Fruit fly (Drosophila melanogaster) whole organism, embryonic: ENCODE data around the gene CG4133.

ENCODE experiments used
- Bdp1 ChIP-seq: fragments of 200-800 bp; sonication (Bioruptor generic); optimal IDR thresholded peaks from 3 replicates; lab custom pipeline; 2016; ENCODE audit warnings: missing biosample characterization, missing genetic modification characterization
- Bteb2 ChIP-seq: fragments of 200-800 bp; sonication (Bioruptor generic); optimal IDR thresholded peaks from 2 replicates; lab custom pipeline; 2016; ENCODE audit warnings: missing biosample characterization, missing genetic modification characterization
- CG10267 ChIP-seq: fragments of 200-800 bp; sonication (Bioruptor generic); optimal IDR thresholded peaks from 2 replicates; lab custom pipeline; 2018; ENCODE audit warnings: missing biosample characterization, mild to moderate bottlenecking, missing genetic modification characterization, moderate library complexity
- CG10274 ChIP-seq: fragments of 200-800 bp; sonication (Bioruptor generic); optimal IDR thresholded peaks from 3 replicates; lab custom pipeline; 2017; ENCODE audit warnings: missing biosample characterization, mild to moderate bottlenecking, missing genetic modification characterization
- CG11085 ChIP-seq: fragments of 200-800 bp; sonication (Bioruptor generic); IDR thresholded peaks from 2 replicates; pipeline ENCODE4 v1.3.6; 2022; ENCODE audit warnings: missing biosample characterization, missing genetic modification characterization
- CG11456 ChIP-seq: fragments of 200-800 bp; sonication (Bioruptor generic); IDR thresholded peaks from 3 replicates; pipeline ENCODE4 v1.3.6; 2022; ENCODE audit warnings: missing biosample characterization, missing genetic modification characterization
- CG15601 ChIP-seq: fragments of 200-800 bp; sonication (Bioruptor generic); optimal IDR thresholded peaks from 3 replicates; lab custom pipeline; 2019; ENCODE audit warnings: missing biosample characterization, mild to moderate bottlenecking, missing genetic modification characterization, moderate library complexity
- CG16815 ChIP-seq: fragments of 200-800 bp; sonication (Bioruptor generic); optimal IDR thresholded peaks from 3 replicates; lab custom pipeline; 2017; ENCODE audit warnings: missing biosample characterization, mild to moderate bottlenecking, missing genetic modification characterization
- CG18599 ChIP-seq: fragments of 200-800 bp; sonication (Bioruptor generic); optimal IDR thresholded peaks from 3 replicates; lab custom pipeline; 2017; ENCODE audit warnings: missing biosample characterization, missing genetic modification characterization, mild to moderate bottlenecking, moderate library complexity, missing genetic modification reagents
- CG18619 ChIP-seq: fragments of 200-800 bp; sonication (Bioruptor generic); optimal IDR thresholded peaks from 3 replicates; lab custom pipeline; 2017; ENCODE audit warnings: missing biosample characterization, mild to moderate bottlenecking, missing genetic modification characterization
- CG2120 ChIP-seq: fragments of 200-800 bp; sonication (Bioruptor generic); optimal IDR thresholded peaks from 3 replicates; lab custom pipeline; 2016; ENCODE audit warnings: missing biosample characterization, missing genetic modification characterization
- CG2129 ChIP-seq: fragments of 200-800 bp; sonication (Bioruptor generic); IDR thresholded peaks from 2 replicates; pipeline ENCODE4 v1.3.6; 2022; ENCODE audit warnings: missing biosample characterization, missing genetic modification characterization; ENCODE audit not compliant: partially characterized antibody
- CG3065 ChIP-seq: fragments of 200-800 bp; sonication (Bioruptor generic); optimal IDR thresholded peaks from 2 replicates; lab custom pipeline; 2016; ENCODE audit warnings: missing biosample characterization, missing genetic modification characterization
- CG33213 ChIP-seq: fragments of 200-800 bp; sonication (Bioruptor generic); optimal IDR thresholded peaks from 3 replicates; lab custom pipeline; 2016; ENCODE audit warnings: missing biosample characterization, missing genetic modification characterization
- CG5180 ChIP-seq: fragments of 200-800 bp; sonication (Bioruptor generic); optimal IDR thresholded peaks from 3 replicates; lab custom pipeline; 2017; ENCODE audit warnings: missing biosample characterization, missing genetic modification characterization, mild to moderate bottlenecking, moderate library complexity, missing genetic modification reagents
- CG5245 ChIP-seq: fragments of 200-800 bp; sonication (Bioruptor generic); optimal IDR thresholded peaks from 3 replicates; lab custom pipeline; 2016; ENCODE audit warnings: missing biosample characterization, missing genetic modification characterization
- CG7786 ChIP-seq: fragments of 200-800 bp; sonication (Bioruptor generic); optimal IDR thresholded peaks from 2 replicates; lab custom pipeline; 2016; ENCODE audit warnings: missing biosample characterization, missing genetic modification characterization
- CG7928 ChIP-seq: fragments of 200-800 bp; sonication (Bioruptor generic); optimal IDR thresholded peaks from 2 replicates; lab custom pipeline; 2017; ENCODE audit warnings: missing biosample characterization, mild to moderate bottlenecking, missing genetic modification characterization
- CG8089 ChIP-seq: fragments of 200-800 bp; sonication (Bioruptor generic); optimal IDR thresholded peaks from 3 replicates; lab custom pipeline; 2016; ENCODE audit warnings: missing biosample characterization, missing genetic modification characterization
- CG8478 ChIP-seq: fragments of >200 bp; optimal IDR thresholded peaks from 2 replicates; lab custom pipeline; 2018
- CG9797 ChIP-seq: fragments of 200-800 bp; sonication (Bioruptor generic); optimal IDR thresholded peaks from 3 replicates; lab custom pipeline; 2018; ENCODE audit warnings: missing biosample characterization, mild to moderate bottlenecking, missing genetic modification characterization
- Dp ChIP-seq: fragments of 200-800 bp; sonication (Bioruptor generic); optimal IDR thresholded peaks from 2 replicates; lab custom pipeline; 2018; ENCODE audit warnings: missing biosample characterization, mild to moderate bottlenecking, missing genetic modification characterization, moderate library complexity
- ERR ChIP-seq: fragments of 200-800 bp; sonication (Bioruptor generic); optimal IDR thresholded peaks from 2 replicates; lab custom pipeline; 2016; ENCODE audit warnings: missing biosample characterization, missing genetic modification characterization
- Hr51 ChIP-seq, 2 experiments: fragments of 200-800 bp; sonication (Bioruptor generic); optimal IDR thresholded peaks; 2 replicates in 1 of 2; 3 replicates in 1 of 2; lab custom pipeline; 2016 to 2018; ENCODE audit warnings: missing biosample characterization in 2 of 2, missing genetic modification characterization in 2 of 2, mild to moderate bottlenecking in 1 of 2, moderate library complexity in 1 of 2
- Hr78 ChIP-seq, 2 experiments: fragments of 200-800 bp in 1 of 2; fragments of >200 bp in 1 of 2; sonication (Bioruptor generic) in 1 of 2; optimal IDR thresholded peaks; 2 replicates each; lab custom pipeline; 2017 to 2019; ENCODE audit warnings: missing biosample characterization in 2 of 2, missing genetic modification characterization in 2 of 2, mild to moderate bottlenecking in 1 of 2, moderate library complexity in 1 of 2
- MBD-R2 ChIP-seq: fragments of 200-800 bp; sonication (Bioruptor generic); IDR thresholded peaks from 2 replicates; pipeline ENCODE4 v1.3.6; 2022; ENCODE audit warnings: missing biosample characterization, missing genetic modification characterization
- Max ChIP-seq: fragments of 200-800 bp; sonication (Bioruptor generic); optimal IDR thresholded peaks from 2 replicates; lab custom pipeline; 2016; ENCODE audit warnings: missing biosample characterization, mild to moderate bottlenecking, missing genetic modification characterization
- Optix ChIP-seq: fragments of 200-800 bp; sonication (Bioruptor generic); IDR thresholded peaks from 3 replicates; pipeline ENCODE4 v1.3.6; 2022; ENCODE audit warnings: missing biosample characterization, missing genetic modification characterization
- Stat92E ChIP-seq, 3 experiments: fragments of >200 bp in 2 of 3; fragments of 200-800 bp in 1 of 3; sonication (Bioruptor generic) in 1 of 3; optimal IDR thresholded peaks; 2 replicates each; lab custom pipeline; 2017 to 2019; ENCODE audit warnings: missing biosample characterization in 3 of 3, missing genetic modification characterization in 3 of 3, mild to moderate bottlenecking in 1 of 3, moderate library complexity in 1 of 3
- Tbp ChIP-seq: fragments of >200 bp; optimal IDR thresholded peaks from 2 replicates; lab custom pipeline; 2018; ENCODE audit warnings: missing biosample characterization, missing genetic modification characterization
- ab ChIP-seq: fragments of 200-800 bp; sonication (Bioruptor generic); optimal IDR thresholded peaks from 2 replicates; lab custom pipeline; 2016; ENCODE audit warnings: missing biosample characterization, missing genetic modification characterization
- bigmax ChIP-seq: fragments of 200-800 bp; sonication (Bioruptor generic); optimal IDR thresholded peaks from 2 replicates; lab custom pipeline; 2018; ENCODE audit warnings: missing biosample characterization, mild to moderate bottlenecking, missing genetic modification characterization
- danr ChIP-seq: fragments of 200-800 bp; sonication (Bioruptor generic); IDR thresholded peaks from 2 replicates; pipeline ENCODE4 v1.3.6; 2022; ENCODE audit warnings: missing biosample characterization, missing genetic modification characterization
- fru ChIP-seq: fragments of >200 bp; optimal IDR thresholded peaks from 2 replicates; lab custom pipeline; 2017
- fu2 ChIP-seq: fragments of 200-800 bp; sonication (Bioruptor generic); optimal IDR thresholded peaks from 2 replicates; lab custom pipeline; 2016; ENCODE audit warnings: missing biosample characterization, missing genetic modification characterization
- ind ChIP-seq: fragments of 200-800 bp; sonication (Bioruptor generic); optimal IDR thresholded peaks from 3 replicates; lab custom pipeline; 2016; ENCODE audit warnings: missing biosample characterization, missing genetic modification characterization
- odd ChIP-seq: fragments of 200-800 bp; sonication (Bioruptor generic); optimal IDR thresholded peaks from 2 replicates; lab custom pipeline; 2017; ENCODE audit warnings: missing biosample characterization, mild to moderate bottlenecking, missing genetic modification characterization
- p53 ChIP-seq: fragments of 200-800 bp; sonication (Bioruptor generic); optimal IDR thresholded peaks from 2 replicates; lab custom pipeline; 2016; ENCODE audit warnings: missing biosample characterization, missing genetic modification characterization
- phol ChIP-seq: fragments of 200-800 bp; sonication (Bioruptor generic); optimal IDR thresholded peaks from 3 replicates; lab custom pipeline; 2018; ENCODE audit warnings: missing biosample characterization, mild to moderate bottlenecking, missing genetic modification characterization, moderate library complexity
- prd ChIP-seq, 3 experiments: fragments of >200 bp in 2 of 3; fragments of 200-800 bp in 1 of 3; sonication (Bioruptor generic) in 1 of 3; optimal IDR thresholded peaks in 2 of 3; IDR thresholded peaks in 1 of 3; 2 replicates in 2 of 3; 3 replicates in 1 of 3; pipeline versions ENCODE4 v1.3.6 to Lab custom; 2017 to 2022; ENCODE audit warnings: missing biosample characterization in 1 of 3, missing genetic modification characterization in 1 of 3
- ro ChIP-seq: fragments of 200-800 bp; sonication (Bioruptor generic); IDR thresholded peaks from 2 replicates; pipeline ENCODE4 v1.3.6; 2022; ENCODE audit warnings: missing biosample characterization, missing genetic modification characterization
- sc ChIP-seq, 3 experiments: fragments of >200 bp in 2 of 3; fragments of 200-800 bp in 1 of 3; sonication (Bioruptor generic) in 1 of 3; optimal IDR thresholded peaks; 2 replicates in 2 of 3; 3 replicates in 1 of 3; lab custom pipeline; 2017; ENCODE audit warnings: mild to moderate bottlenecking in 1 of 3, missing biosample characterization in 1 of 3, missing genetic modification characterization in 1 of 3, missing genetic modification reagents in 1 of 3
- scrt ChIP-seq: fragments of 200-800 bp; sonication (Bioruptor generic); optimal IDR thresholded peaks from 2 replicates; lab custom pipeline; 2018; ENCODE audit warnings: missing biosample characterization, mild to moderate bottlenecking, missing genetic modification characterization, moderate library complexity
- tgo ChIP-seq: fragments of 200-800 bp; sonication (Bioruptor generic); IDR thresholded peaks from 3 replicates; pipeline ENCODE4 v1.3.6; 2022; ENCODE audit warnings: missing biosample characterization, missing genetic modification characterization
- tio ChIP-seq: fragments of 200-800 bp; sonication (Bioruptor generic); optimal IDR thresholded peaks from 2 replicates; lab custom pipeline; 2017; ENCODE audit warnings: missing biosample characterization, missing genetic modification characterization, inconsistent platforms
- tna ChIP-seq: fragments of 200-800 bp; sonication (Bioruptor generic); IDR thresholded peaks from 2 replicates; pipeline ENCODE4 v1.3.6; 2022; ENCODE audit warnings: missing biosample characterization, missing genetic modification characterization; ENCODE audit not compliant: partially characterized antibody
- trh ChIP-seq: fragments of 200-800 bp; sonication (Bioruptor generic); optimal IDR thresholded peaks from 2 replicates; lab custom pipeline; 2016; ENCODE audit warnings: missing biosample characterization, missing genetic modification characterization
- wdn ChIP-seq: fragments of 200-800 bp; sonication (Bioruptor generic); IDR thresholded peaks from 2 replicates; pipeline ENCODE4 v1.3.6; 2022; ENCODE audit warnings: missing biosample characterization, missing genetic modification characterization
- yki ChIP-seq: fragments of >200 bp; optimal IDR thresholded peaks from 3 replicates; lab custom pipeline; 2018

The CG4133 gene

dm6 chr2L:480638-481399 is 25.5 kb downstream of the CG4133 start (continued):
- TF ChIP-seq Dp (GFP tag; lab: Kevin White, UChicago), result peak; percentile 67
- peak; percentile 100 for TF ChIP-seq fu2 (GFP tag; lab: Kevin White, UChicago)
- peak; percentile 100 for TF ChIP-seq ab
- TF ChIP-seq Bdp1, result peak; percentile 98
- peak; percentile 100 for TF ChIP-seq CG8089 (GFP tag; lab: Kevin White, UChicago)
- no peak for TF ChIP-seq fru (lab: Kevin White, UChicago)
- TF ChIP-seq wdn (GFP tag; lab: Robert Waterston, UW), result no peak
- peak; percentile 100 for TF ChIP-seq ERR
- TF ChIP-seq CG9797, result peak; percentile 97
- TF ChIP-seq CG5245 (GFP tag; lab: Kevin White, UChicago), result peak; percentile 100
- TF ChIP-seq CG8478 (lab: Kevin White, UChicago), result no peak
- peak; percentile 94 for TF ChIP-seq CG7928 (GFP tag; lab: Kevin White, UChicago)
- TF ChIP-seq CG2120 (GFP tag; lab: Kevin White, UChicago), result peak; percentile 100
- TF ChIP-seq CG11456 (GFP tag; lab: Robert Waterston, UW), result no peak
- no peak for TF ChIP-seq MBD-R2 (GFP tag; lab: Robert Waterston, UW)
- no peak for TF ChIP-seq ro (GFP tag; lab: Robert Waterston, UW)
- TF ChIP-seq CG16815 (GFP tag; lab: Kevin White, UChicago), result peak; percentile 100
- TF ChIP-seq prd (optimal IDR thresholded peaks at IDR 0.05; lab: Kevin White, UChicago), result no peak
- no peak for TF ChIP-seq prd (GFP tag; IDR thresholded peaks at IDR 0.05; lab: Robert Waterston, UW)
- no peak for TF ChIP-seq tna (GFP tag; lab: Robert Waterston, UW)
- TF ChIP-seq Bteb2 (GFP tag; lab: Kevin White, UChicago), result peak; percentile 100
- TF ChIP-seq CG11085, result no peak
- peak; percentile 100 for TF ChIP-seq phol (tag; lab: Kevin White, UChicago)
- TF ChIP-seq CG7786 (GFP tag; lab: Kevin White, UChicago), result peak; percentile 100
- peak; percentile 93 for TF ChIP-seq bigmax (GFP tag; lab: Kevin White, UChicago)
- TF ChIP-seq danr (GFP tag; lab: Robert Waterston, UW), result no peak
- peak; percentile 100 for TF ChIP-seq tio
- TF ChIP-seq trh, result peak; percentile 100
- peak; percentile 100 for TF ChIP-seq ind (GFP tag; lab: Kevin White, UChicago)
- peak; percentile 100 for TF ChIP-seq CG33213 (GFP tag; lab: Kevin White, UChicago)
- TF ChIP-seq odd (GFP tag; lab: Kevin White, UChicago), result peak; percentile 100
- TF ChIP-seq sc (optimal IDR thresholded peaks at IDR 0.05; lab: Kevin White, UChicago), result no peak
- TF ChIP-seq sc (GFP tag; optimal IDR thresholded peaks at IDR 0.05; lab: Kevin White, UChicago), result peak; percentile 100
- no peak for TF ChIP-seq Tbp (GFP tag; lab: Kevin White, UChicago)
- peak in 1 of 3 experiments; percentile 100 for TF ChIP-seq Stat92E (GFP tag; optimal IDR thresholded peaks at IDR 0.05; lab: Kevin White, UChicago)
- TF ChIP-seq yki (lab: Kevin White, UChicago), result peak; percentile 60
- TF ChIP-seq Optix (GFP tag; lab: Robert Waterston, UW), result no peak
- TF ChIP-seq Hr51 (GFP tag; optimal IDR thresholded peaks at IDR 0.05; lab: Kevin White, UChicago), result peak; percentile 100
- TF ChIP-seq tgo (GFP tag; lab: Robert Waterston, UW), result no peak
- peak; percentile 100 for TF ChIP-seq scrt
- TF ChIP-seq CG2129 (GFP tag; lab: Robert Waterston, UW), result no peak
- peak; percentile 100 for TF ChIP-seq CG10267 (tag; lab: Kevin White, UChicago)
- peak in 1 of 2 experiments; percentile 100 for TF ChIP-seq Hr78 (GFP tag; optimal IDR thresholded peaks at IDR 0.05; lab: Kevin White, UChicago)
- peak; percentile 100 for TF ChIP-seq CG18619 (GFP tag; lab: Kevin White, UChicago)
- TF ChIP-seq CG5180 (GFP tag; lab: Kevin White, UChicago), result peak; percentile 96
- peak; percentile 100 for TF ChIP-seq Max (GFP tag; lab: Kevin White, UChicago)
- TF ChIP-seq CG18599 (GFP tag; lab: Kevin White, UChicago), result peak; percentile 100
- TF ChIP-seq CG3065 (GFP tag; lab: Kevin White, UChicago), result peak; percentile 100
- peak; percentile 100 for TF ChIP-seq p53
- peak; percentile 98 for TF ChIP-seq CG10274 (GFP tag; lab: Kevin White, UChicago)
- TF ChIP-seq CG15601 (tag; lab: Kevin White, UChicago), result peak; percentile 99
